Worm (Caenorhabditis elegans): ENCODE measurements around the gene srbc-51.
A peak's percentile ranks its signal among the peaks of the same experiment; 100 is the strongest.

Gene srbc-51

ce11 chrV:15815962-15816432, 10.2 kb upstream of the srbc-51 start, which contains the start of the genes fbxa-69 and F54B8.4 (continued):
- TF ChIP-seq egl-27 (tag; optimal IDR thresholded peaks at IDR 0.05), result no peak
- TF ChIP-seq zfp-3 (GFP tag; conservative IDR thresholded peaks at IDR 0.05), result no peak
- peak; percentile 32 for TF ChIP-seq aha-1 (tag)
- no peak for TF ChIP-seq ZK546.5 (tag; optimal IDR thresholded peaks at IDR 0.05)
- no peak for TF ChIP-seq mdt-29 (GFP tag; IDR thresholded peaks at IDR 0.05)
- TF ChIP-seq Y48G9A.11 (GFP tag; IDR thresholded peaks at IDR 0.05), result no peak

ce11 chrV:15817746-15818145, 8.5 kb upstream of the srbc-51 start, which contains the start of gene abf-3:
Gene abf-3 (minus strand): TSS chrV:15817846.
- TF ChIP-seq aha-1 (tag) (peak; percentile 18), lir-3 (tag; optimal IDR thresholded peaks at IDR 0.05) (no peak), F37D6.2 (tag; optimal IDR thresholded peaks at IDR 0.05) (no peak)

- TF ChIP-seq nhr-111 (GFP tag; optimal IDR thresholded peaks at IDR 0.05) (no peak), nhr-42 (GFP tag; IDR thresholded peaks at IDR 0.05) (no peak), aha-1 (tag) (peak; percentile 36)
These were observed 6.2 kb upstream of the srbc-51 start, which contains the start of gene srbc-48 for ce11 chrV:15819983-15820382. Gene srbc-48 (plus strand): TSS chrV:15820283.

ce11 chrV:15821398-15821797, 4.8 kb upstream of the srbc-51 start, which contains the start of gene srbc-49:
Gene srbc-49 (plus strand): TSS chrV:15821698.
- TF ChIP-seq nhr-102 (tag; optimal IDR thresholded peaks at IDR 0.05) (no peak), egl-43 (GFP tag; IDR thresholded peaks at IDR 0.05) (no peak), dpl-1 (GFP tag; optimal IDR thresholded peaks at IDR 0.05) (no peak), ceh-32 (tag; optimal IDR thresholded peaks at IDR 0.05; ENCODE audit: poor library complexity) (no peak)

- TF ChIP-seq mdl-1 (tag; optimal IDR thresholded peaks at IDR 0.05) (no peak), nhr-77 (tag; optimal IDR thresholded peaks at IDR 0.05) (no peak), mxl-2 (GFP tag; conservative IDR thresholded peaks at IDR 0.05) (no peak), madf-9 (GFP tag; conservative IDR thresholded peaks at IDR 0.05) (no peak), nhr-111 (GFP tag; optimal IDR thresholded peaks at IDR 0.05) (no peak), gei-8 (GFP tag; optimal IDR thresholded peaks at IDR 0.05) (no peak), dpl-1 (GFP tag; optimal IDR thresholded peaks at IDR 0.05) (no peak), lin-29 (GFP tag; IDR thresholded peaks at IDR 0.05) (no peak), hlh-11 (tag; optimal IDR thresholded peaks at IDR 0.05) (no peak), nhr-102 (tag; optimal IDR thresholded peaks at IDR 0.05) (no peak), snpc-4 (tag; optimal IDR thresholded peaks at IDR 0.05) (no peak), lin-39 (tag; optimal IDR thresholded peaks at IDR 0.05) (no peak), daf-16 (GFP tag; optimal IDR thresholded peaks at IDR 0.05) (no peak), daf-16 (tag; optimal IDR thresholded peaks at IDR 0.05) (no peak), jun-1 (tag; optimal IDR thresholded peaks at IDR 0.05) (no peak), unc-62 (GFP tag; optimal IDR thresholded peaks at IDR 0.05 in 1 of 2) (no peak), unc-62 (tag; optimal IDR thresholded peaks at IDR 0.05) (no peak), T26A8.4 (GFP tag; IDR thresholded peaks at IDR 0.05) (no peak), pha-4 (GFP tag; IDR thresholded peaks at IDR 0.05) (no peak), pha-4 (tag; optimal IDR thresholded peaks at IDR 0.05) (no peak), dve-1 (tag; optimal IDR thresholded peaks at IDR 0.05; ENCODE audit: insufficient read depth) (no peak), ceh-44 (GFP tag; IDR thresholded peaks at IDR 0.05) (no peak), ama-1 (optimal IDR thresholded peaks at IDR 0.05) (no peak)
These were observed 1.3 kb upstream of the srbc-51 start, which contains the start of gene srbc-50 for ce11 chrV:15824866-15825265. Gene srbc-50 (minus strand): TSS chrV:15824966.

Measured in whole organism, L4 larva.